Worm (Caenorhabditis elegans) whole organism, L2 larva: ENCODE measurements around the gene srh-20.
A peak's percentile ranks its signal among the peaks of the same experiment; 100 is the strongest.

Experiments
- C34F6.9 ChIP-seq: fragments of 150-350 bp; optimal IDR thresholded peaks from 2 replicates; lab custom pipeline; 2014; ENCODE audit warnings: missing biosample characterization, missing genetic modification characterization
- F13H6.1 ChIP-seq: sonication (generic microtip); optimal IDR thresholded peaks from 2 replicates; lab custom pipeline; 2016; ENCODE audit warnings: missing genetic modification characterization, missing compliant biosample characterization
- R02D3.7 ChIP-seq: fragments of 150-350 bp; optimal IDR thresholded peaks from 2 replicates; lab custom pipeline; 2014; ENCODE audit warnings: missing biosample characterization, missing genetic modification characterization
- Y55F3AM.14 ChIP-seq: fragments of 200-800 bp; sonication (Bioruptor generic); optimal IDR thresholded peaks from 2 replicates; lab custom pipeline; 2018; ENCODE audit warnings: mild to moderate bottlenecking, missing genetic modification characterization, missing compliant biosample characterization
- ZK546.5 ChIP-seq: sonication (generic microtip); optimal IDR thresholded peaks from 2 replicates; lab custom pipeline; 2017; ENCODE audit warnings: missing biosample characterization, missing genetic modification characterization
- aly-2 ChIP-seq: fragments of 150-350 bp; optimal IDR thresholded peaks from 2 replicates; lab custom pipeline; 2014; ENCODE audit warnings: missing biosample characterization, missing genetic modification characterization
- ama-1 ChIP-seq: fragments of 150-350 bp; optimal IDR thresholded peaks from 2 replicates; lab custom pipeline; 2018; ENCODE audit warnings: inconsistent platforms
- blmp-1 ChIP-seq: sonication (generic microtip); optimal IDR thresholded peaks from 2 replicates; lab custom pipeline; 2017; ENCODE audit warnings: missing genetic modification characterization, mild to moderate bottlenecking, missing compliant biosample characterization, antibody characterized with exemption, moderate library complexity; ENCODE audit not compliant: insufficient read depth
- ceh-16 ChIP-seq: fragments of 150-350 bp; optimal IDR thresholded peaks from 2 replicates; lab custom pipeline; 2014; ENCODE audit warnings: missing biosample characterization, missing genetic modification characterization
- crh-2 ChIP-seq: sonication (generic microtip); optimal IDR thresholded peaks from 2 replicates; lab custom pipeline; 2017; ENCODE audit warnings: missing biosample characterization, missing genetic modification characterization
- dmd-4 ChIP-seq: sonication (generic microtip); optimal IDR thresholded peaks from 2 replicates; lab custom pipeline; 2017; ENCODE audit warnings: missing biosample characterization, missing genetic modification characterization
- egl-27 ChIP-seq: sonication (generic microtip); optimal IDR thresholded peaks from 3 replicates; lab custom pipeline; 2017; ENCODE audit warnings: missing biosample characterization, missing genetic modification reagents, missing genetic modification characterization
- elt-1 ChIP-seq: fragments of 150-350 bp; optimal IDR thresholded peaks from 2 replicates; lab custom pipeline; 2014; ENCODE audit warnings: missing biosample characterization, missing genetic modification characterization
- elt-3 ChIP-seq: sonication (generic microtip); optimal IDR thresholded peaks from 2 replicates; lab custom pipeline; 2017; ENCODE audit warnings: missing biosample characterization, missing genetic modification characterization
- fos-1 ChIP-seq: fragments of 150-350 bp; optimal IDR thresholded peaks from 2 replicates; lab custom pipeline; 2014; ENCODE audit warnings: missing biosample characterization, missing genetic modification characterization
- lin-13 ChIP-seq: fragments of 150-350 bp; optimal IDR thresholded peaks from 2 replicates; lab custom pipeline; 2014; ENCODE audit warnings: missing biosample characterization, missing genetic modification reagents, missing genetic modification characterization
- lin-39 ChIP-seq: fragments of 150-350 bp; optimal IDR thresholded peaks from 2 replicates; lab custom pipeline; 2014; ENCODE audit warnings: missing biosample characterization, missing genetic modification reagents, missing genetic modification characterization
- mdl-1 ChIP-seq, 2 experiments: fragments of 150-350 bp in 1 of 2; sonication (generic microtip) in 1 of 2; optimal IDR thresholded peaks; 2 replicates each; lab custom pipeline; 2017; ENCODE audit warnings: missing biosample characterization in 2 of 2, missing genetic modification characterization in 2 of 2
- nhr-10 ChIP-seq: sonication (generic microtip); optimal IDR thresholded peaks from 2 replicates; lab custom pipeline; 2017; ENCODE audit warnings: missing biosample characterization, missing genetic modification characterization
- nhr-11 ChIP-seq: fragments of 150-350 bp; optimal IDR thresholded peaks from 2 replicates; lab custom pipeline; 2014; ENCODE audit warnings: missing biosample characterization, missing genetic modification characterization
- nhr-12 ChIP-seq: fragments of 150-350 bp; optimal IDR thresholded peaks from 2 replicates; lab custom pipeline; 2014; ENCODE audit warnings: missing biosample characterization, missing genetic modification characterization
- nhr-129 ChIP-seq: fragments of 150-350 bp; optimal IDR thresholded peaks from 2 replicates; lab custom pipeline; 2014; ENCODE audit warnings: missing biosample characterization, missing genetic modification characterization
- nhr-23 ChIP-seq: fragments of 150-350 bp; optimal IDR thresholded peaks from 2 replicates; lab custom pipeline; 2014; ENCODE audit warnings: missing biosample characterization, missing genetic modification reagents, missing genetic modification characterization
- nhr-237 ChIP-seq: fragments of 150-350 bp; optimal IDR thresholded peaks from 2 replicates; lab custom pipeline; 2014; ENCODE audit warnings: missing biosample characterization, missing genetic modification characterization
- nhr-25 ChIP-seq: fragments of 150-350 bp; sonication (generic microtip); optimal IDR thresholded peaks from 3 replicates; lab custom pipeline; 2014; ENCODE audit warnings: missing biosample characterization, missing genetic modification characterization
- nhr-6 ChIP-seq: fragments of 150-350 bp; optimal IDR thresholded peaks from 2 replicates; lab custom pipeline; 2014; ENCODE audit warnings: missing biosample characterization, missing genetic modification characterization
- skn-1 ChIP-seq: sonication (generic microtip); optimal IDR thresholded peaks from 2 replicates; lab custom pipeline; 2017; ENCODE audit warnings: missing biosample characterization, missing genetic modification characterization
- sma-9 ChIP-seq, 2 experiments: fragments of 150-350 bp in 1 of 2; sonication (generic microtip) in 1 of 2; optimal IDR thresholded peaks; 2 replicates each; lab custom pipeline; 2014 to 2016; ENCODE audit warnings: missing genetic modification characterization in 2 of 2, mild to moderate bottlenecking in 1 of 2, missing biosample characterization in 1 of 2, missing compliant biosample characterization in 1 of 2, missing genetic modification reagents in 1 of 2, moderate library complexity in 1 of 2
- snpc-4 ChIP-seq: fragments of 150-350 bp; optimal IDR thresholded peaks from 2 replicates; lab custom pipeline; 2014; ENCODE audit warnings: missing biosample characterization, missing genetic modification characterization
- unc-55 ChIP-seq: fragments of 150-350 bp; sonication (generic microtip); optimal IDR thresholded peaks from 3 replicates; lab custom pipeline; 2014; ENCODE audit warnings: missing biosample characterization, missing genetic modification reagents, missing genetic modification characterization
- zag-1 ChIP-seq: fragments of 150-350 bp; optimal IDR thresholded peaks from 2 replicates; lab custom pipeline; 2014; ENCODE audit warnings: missing biosample characterization, missing genetic modification characterization
- ztf-1 ChIP-seq: fragments of 200-800 bp; sonication (Bioruptor generic); conservative IDR thresholded peaks from 2 replicates; pipeline ENCODE4 v1.3.6; 2022; ENCODE audit warnings: missing genetic modification characterization, missing compliant biosample characterization
- ztf-11 ChIP-seq: sonication (generic microtip); optimal IDR thresholded peaks from 2 replicates; lab custom pipeline; 2017; ENCODE audit warnings: missing biosample characterization, missing genetic modification characterization
- ztf-4 ChIP-seq: fragments of 150-350 bp; optimal IDR thresholded peaks from 2 replicates; lab custom pipeline; 2014; ENCODE audit warnings: missing biosample characterization, missing genetic modification characterization

Gene srh-20

ce11 chrV:4962968-4963367 lies 38.2 kb downstream of the srh-20 start, which contains the start of gene tam-1:
TSS of gene tam-1 (minus strand) at chrV:4963102.
- TF ChIP-seq C34F6.9 (peak; percentile 40), skn-1 (tag; lab: Kevin White, UChicago) (no peak)

- TF ChIP-seq crh-2 (tag; lab: Kevin White, UChicago) (no peak), ceh-16 (tag; lab: Kevin White, UChicago) (no peak)
These were observed 38.9 kb downstream of the srh-20 start for ce11 chrV:4963606-4964005.

ce11 chrV:4964020-4964635 lies 39.4 kb downstream of the srh-20 start:
- no peak for TF ChIP-seq aly-2
- no peak for TF ChIP-seq nhr-23 (tag; lab: Kevin White, UChicago)
- no peak for TF ChIP-seq sma-9 (GFP tag; optimal IDR thresholded peaks at IDR 0.05; lab: Kevin White, UChicago)
- TF ChIP-seq sma-9 (tag; optimal IDR thresholded peaks at IDR 0.05; lab: Kevin White, UChicago), result no peak
- TF ChIP-seq snpc-4 (tag; lab: Kevin White, UChicago), result no peak
- no peak for TF ChIP-seq elt-1 (tag; lab: Kevin White, UChicago)
- no peak for TF ChIP-seq nhr-237
- peak; percentile 22 for TF ChIP-seq unc-55 (GFP tag; lab: Kevin White, UChicago)
- TF ChIP-seq Y55F3AM.14 (GFP tag; lab: Kevin White, UChicago), result peak; percentile 9
- TF ChIP-seq ztf-1, result no peak
- no peak for TF ChIP-seq nhr-11 (tag; lab: Kevin White, UChicago)
- no peak for TF ChIP-seq ztf-11 (tag; lab: Kevin White, UChicago)
- no peak for TF ChIP-seq fos-1 (tag; lab: Kevin White, UChicago)
- TF ChIP-seq, all 48 proteins: peak for 2

ce11 chrV:4964671-4965420 lies 40.1 kb downstream of the srh-20 start:
- TF ChIP-seq nhr-6 (tag; lab: Kevin White, UChicago) (no peak), crh-2 (tag; lab: Kevin White, UChicago) (peak; percentile 38), nhr-129 (tag; lab: Kevin White, UChicago) (peak; percentile 48), skn-1 (tag; lab: Kevin White, UChicago) (peak; percentile 33), nhr-10 (tag; lab: Kevin White, UChicago) (no peak), fos-1 (tag; lab: Kevin White, UChicago) (peak; percentile 57), sma-9 (GFP tag; optimal IDR thresholded peaks at IDR 0.05; lab: Kevin White, UChicago) (peak; percentile 48), sma-9 (tag; optimal IDR thresholded peaks at IDR 0.05; lab: Kevin White, UChicago) (no peak), nhr-237 (no peak)

- no peak for TF ChIP-seq R02D3.7 (tag; lab: Kevin White, UChicago)
- TF ChIP-seq egl-27 (tag; lab: Kevin White, UChicago), result no peak
- TF ChIP-seq F13H6.1 (tag; lab: Kevin White, UChicago), result no peak
- peak; percentile 26 for TF ChIP-seq sma-9 (GFP tag; optimal IDR thresholded peaks at IDR 0.05; lab: Kevin White, UChicago)
- TF ChIP-seq sma-9 (tag; optimal IDR thresholded peaks at IDR 0.05; lab: Kevin White, UChicago), result no peak
- no peak for TF ChIP-seq ztf-1
- TF ChIP-seq nhr-237, result no peak
- TF ChIP-seq unc-55 (GFP tag; lab: Kevin White, UChicago), result no peak
- no peak for TF ChIP-seq ZK546.5 (tag; lab: Kevin White, UChicago)
These were observed 41.1 kb downstream of the srh-20 start for ce11 chrV:4965790-4966189.

ce11 chrV:4967238-4967637 lies 42.5 kb downstream of the srh-20 start:
- TF ChIP-seq zag-1 (tag; lab: Kevin White, UChicago) (no peak), elt-3 (tag; lab: Kevin White, UChicago) (no peak), mdl-1 (tag; optimal IDR thresholded peaks at IDR 0.05; lab: Kevin White, UChicago) (no peak), R02D3.7 (tag; lab: Kevin White, UChicago) (no peak), lin-13 (GFP tag; lab: Kevin White, UChicago) (no peak), nhr-11 (tag; lab: Kevin White, UChicago) (no peak), unc-55 (GFP tag; lab: Kevin White, UChicago) (no peak), egl-27 (tag; lab: Kevin White, UChicago) (no peak), dmd-4 (tag; lab: Kevin White, UChicago) (no peak), skn-1 (tag; lab: Kevin White, UChicago) (no peak), ama-1 (lab: Kevin White, UChicago) (no peak), blmp-1 (tag; lab: Kevin White, UChicago) (no peak), nhr-25 (tag; lab: Kevin White, UChicago) (no peak), lin-39 (tag; lab: Kevin White, UChicago) (no peak), nhr-12 (no peak), nhr-23 (tag; lab: Kevin White, UChicago) (no peak), ztf-4 (tag; lab: Kevin White, UChicago) (no peak)
